Worm (Caenorhabditis elegans) whole organism, midembryonic: ENCODE results near the gene srsx-37.

Experiments
- T22C8.4 ChIP-seq: fragments of 200-800 bp; sonication (Bioruptor generic); IDR thresholded peaks from 2 replicates; pipeline ENCODE4 v1.3.6; 2022; ENCODE audit warnings: missing genetic modification characterization, missing compliant biosample characterization
- cog-1 ChIP-seq: sonication (generic microtip); optimal IDR thresholded peaks from 2 replicates; lab custom pipeline; 2016; ENCODE audit warnings: missing genetic modification characterization, missing compliant biosample characterization
- flt-1 ChIP-seq: fragments of 200-800 bp; sonication (Bioruptor generic); IDR thresholded peaks from 2 replicates; pipeline ENCODE4 v1.3.6; 2022; ENCODE audit warnings: missing genetic modification characterization, missing compliant biosample characterization
- klf-2 ChIP-seq: fragments of 200-800 bp; sonication (Bioruptor generic); conservative IDR thresholded peaks from 2 replicates; pipeline ENCODE4 v1.3.6; 2022; ENCODE audit warnings: missing genetic modification reagents, missing genetic modification characterization, missing compliant biosample characterization
- med-1 ChIP-seq: sonication (generic microtip); optimal IDR thresholded peaks from 2 replicates; lab custom pipeline; 2017; ENCODE audit warnings: missing genetic modification characterization, mild to moderate bottlenecking, missing compliant biosample characterization, antibody characterized with exemption, missing genetic modification reagents; ENCODE audit not compliant: insufficient read depth
- ref-1 ChIP-seq: fragments of 200-800 bp; sonication (Bioruptor generic); conservative IDR thresholded peaks from 2 replicates; pipeline ENCODE4 v1.3.6; 2022; ENCODE audit warnings: missing genetic modification reagents, missing genetic modification characterization, missing compliant biosample characterization
- tab-1 ChIP-seq: fragments of 200-800 bp; sonication (Bioruptor generic); IDR thresholded peaks from 2 replicates; pipeline ENCODE4 v1.3.6; 2022; ENCODE audit warnings: missing genetic modification characterization, missing compliant biosample characterization
- ztf-23 ChIP-seq: fragments of 200-800 bp; sonication (Bioruptor generic); IDR thresholded peaks from 2 replicates; pipeline ENCODE4 v1.3.6; 2022; ENCODE audit warnings: missing genetic modification reagents, missing genetic modification characterization, missing compliant biosample characterization
- ztf-29 ChIP-seq: fragments of 200-800 bp; sonication (Bioruptor generic); IDR thresholded peaks from 2 replicates; pipeline ENCODE4 v1.3.6; 2022; ENCODE audit warnings: missing genetic modification reagents, missing genetic modification characterization, missing compliant biosample characterization

srsx-37 gene

DNA sequence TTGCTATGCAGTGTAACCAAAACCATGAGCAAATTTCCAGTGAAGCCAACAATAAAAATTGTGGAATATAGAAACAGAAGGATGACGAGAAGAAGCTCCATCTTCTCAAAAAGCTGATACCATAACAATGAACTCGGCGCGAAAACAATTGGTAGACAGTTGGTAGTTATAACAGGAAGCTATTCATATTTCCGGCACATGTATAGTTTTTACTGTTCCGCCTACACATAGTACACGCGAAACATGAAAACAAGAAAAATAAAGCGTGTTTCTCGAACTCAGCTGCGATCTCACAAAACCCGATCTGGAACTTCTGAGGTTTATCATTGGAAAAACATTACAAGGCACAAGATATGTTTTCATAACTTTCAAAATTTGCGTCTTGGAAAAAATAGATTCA lies at the start of gene srsx-37:
TSS of gene srsx-37 (minus strand) at position 101 of the 400 bp plus-strand sequence.
- TF ChIP-seq ztf-29, result no peak
- TF ChIP-seq tab-1 (GFP tag; lab: Robert Waterston, UW), result no peak
- TF ChIP-seq ztf-23 (GFP tag; lab: Robert Waterston, UW), result no peak
- TF ChIP-seq flt-1 (GFP tag; lab: Robert Waterston, UW), result no peak
- no peak for TF ChIP-seq med-1
- no peak for TF ChIP-seq T22C8.4 (GFP tag; lab: Robert Waterston, UW)
- TF ChIP-seq klf-2, result no peak
- no peak for TF ChIP-seq cog-1
- no peak for TF ChIP-seq ref-1

DNA sequence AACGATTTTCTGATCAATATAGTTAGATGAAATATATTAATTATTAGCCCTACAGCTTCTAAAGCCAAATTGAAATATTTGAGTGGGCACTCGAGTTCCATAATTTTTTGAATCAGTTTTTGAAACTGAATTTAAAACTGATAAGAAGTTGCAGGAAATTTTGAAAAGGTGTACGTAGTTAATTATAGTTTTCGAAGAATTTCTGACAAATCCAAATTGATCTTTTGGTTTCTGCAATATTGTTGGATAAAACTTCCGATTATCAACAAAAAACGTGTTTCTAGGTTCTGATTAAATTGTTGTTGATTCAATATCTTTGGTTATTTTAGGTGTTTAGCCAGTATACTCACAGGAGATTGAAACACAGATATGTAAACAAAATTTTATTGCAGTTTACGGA lies 47.8 kb upstream of the srsx-37 start, which contains the start of gene T26H8.4:
TSS of gene T26H8.4 (minus strand) at position 101 of the 400 bp plus-strand sequence.
- TF ChIP-seq flt-1 (GFP tag; lab: Robert Waterston, UW) (no peak), ztf-23 (GFP tag; lab: Robert Waterston, UW) (no peak), ref-1 (no peak), tab-1 (GFP tag; lab: Robert Waterston, UW) (no peak), cog-1 (no peak), med-1 (no peak), klf-2 (no peak), T22C8.4 (GFP tag; lab: Robert Waterston, UW) (no peak), ztf-29 (no peak)

DNA sequence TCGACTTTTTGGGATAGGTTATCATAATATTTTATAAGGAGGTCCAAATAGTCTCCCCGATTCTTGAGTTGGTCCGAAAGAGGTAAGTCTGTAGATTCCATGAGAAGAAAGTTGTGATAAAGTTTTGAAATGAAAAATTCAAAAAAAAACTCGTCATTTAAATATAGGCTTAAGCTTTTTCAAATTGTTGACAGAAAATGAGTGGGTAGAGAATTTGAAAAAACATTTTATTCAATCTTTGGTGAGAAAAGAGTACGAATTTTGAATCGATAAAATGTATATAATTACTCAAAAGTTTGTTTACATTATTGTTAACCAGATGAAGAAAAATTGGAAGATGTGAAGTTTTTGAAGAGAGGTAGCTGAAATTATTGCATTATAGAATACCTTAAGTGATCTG lies 46.6 kb upstream of the srsx-37 start, which contains the start of gene T26H8.5:
TSS of gene T26H8.5 (minus strand) at position 101 of the 400 bp plus-strand sequence.
- TF ChIP-seq cog-1 (no peak), ztf-29 (no peak), T22C8.4 (GFP tag; lab: Robert Waterston, UW) (no peak), tab-1 (GFP tag; lab: Robert Waterston, UW) (no peak), flt-1 (GFP tag; lab: Robert Waterston, UW) (no peak), klf-2 (no peak), ztf-23 (GFP tag; lab: Robert Waterston, UW) (no peak), ref-1 (no peak), med-1 (no peak)

DNA sequence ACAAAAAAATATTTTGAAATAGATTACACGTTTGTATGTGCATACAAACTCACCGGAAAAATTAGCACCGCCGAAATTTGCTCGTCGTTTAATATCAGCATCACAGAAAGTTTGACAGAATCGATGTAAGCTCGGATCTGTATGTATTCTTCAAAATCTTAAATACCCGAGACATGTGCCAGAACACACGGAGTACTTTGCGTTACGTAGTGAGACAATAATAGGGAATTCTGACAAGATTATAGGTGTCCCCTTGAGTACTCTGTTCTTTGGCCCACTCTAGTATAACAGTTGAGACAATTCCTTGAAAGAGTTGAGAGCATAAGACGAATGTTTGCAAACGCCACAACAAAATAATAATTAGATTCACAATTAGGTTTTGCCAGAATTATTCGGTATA lies 44.7 kb upstream of the srsx-37 start, which contains the start of gene srx-48:
TSS of gene srx-48 (minus strand) at position 101 of the 400 bp plus-strand sequence.
- TF ChIP-seq klf-2 (no peak), ref-1 (no peak)

DNA sequence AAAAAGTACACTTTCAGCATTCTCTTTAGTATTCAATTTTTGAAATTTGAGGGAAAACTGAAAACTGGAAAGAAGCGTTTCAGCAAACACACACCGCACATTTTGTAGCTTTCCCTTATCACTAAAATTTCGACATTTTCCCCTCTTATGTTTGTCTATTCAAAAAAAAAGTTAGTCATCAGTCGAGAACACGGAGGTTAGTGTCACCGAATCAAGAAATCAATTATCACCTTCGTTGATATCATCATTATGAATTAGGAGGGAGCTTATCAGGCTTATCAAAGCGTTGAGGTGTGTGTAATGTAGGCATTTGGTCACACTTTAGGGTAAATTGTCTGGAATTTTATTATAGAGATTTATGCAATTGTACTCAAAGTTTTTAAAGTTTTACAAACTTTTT lies 39.6 kb upstream of the srsx-37 start, which contains the start of gene cpr-3:
TSS of gene cpr-3 (minus strand) at position 104 of the 400 bp plus-strand sequence.
- TF ChIP-seq ref-1 (no peak), cog-1 (no peak), ztf-23 (GFP tag; lab: Robert Waterston, UW) (no peak), tab-1 (GFP tag; lab: Robert Waterston, UW) (no peak), T22C8.4 (GFP tag; lab: Robert Waterston, UW) (no peak), ztf-29 (no peak), flt-1 (GFP tag; lab: Robert Waterston, UW) (no peak), klf-2 (no peak), med-1 (no peak)

DNA sequence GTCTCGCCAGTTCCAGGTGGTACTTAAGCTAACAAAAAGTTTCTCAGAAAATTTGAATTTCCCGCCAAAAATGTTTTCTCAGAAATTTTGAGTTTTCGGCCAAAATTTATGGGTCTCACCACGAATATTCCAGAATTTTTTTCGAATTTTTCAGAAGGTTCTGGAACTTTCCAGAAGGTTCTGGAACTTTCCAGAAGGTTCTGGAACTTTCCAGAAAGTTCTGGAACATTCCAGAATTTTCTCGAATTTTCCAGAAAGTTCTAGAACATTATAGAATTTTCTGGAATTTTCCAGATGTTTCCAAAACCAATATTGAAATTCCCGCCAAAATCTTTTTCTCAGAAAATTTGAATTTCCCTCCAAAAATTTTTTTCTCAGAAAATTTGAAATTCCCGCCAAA lies 36.5 kb upstream of the srsx-37 start:
- peak; percentile 91; the same call in 1 of the 2 replicates for TF ChIP-seq flt-1 (GFP tag; lab: Robert Waterston, UW)

DNA sequence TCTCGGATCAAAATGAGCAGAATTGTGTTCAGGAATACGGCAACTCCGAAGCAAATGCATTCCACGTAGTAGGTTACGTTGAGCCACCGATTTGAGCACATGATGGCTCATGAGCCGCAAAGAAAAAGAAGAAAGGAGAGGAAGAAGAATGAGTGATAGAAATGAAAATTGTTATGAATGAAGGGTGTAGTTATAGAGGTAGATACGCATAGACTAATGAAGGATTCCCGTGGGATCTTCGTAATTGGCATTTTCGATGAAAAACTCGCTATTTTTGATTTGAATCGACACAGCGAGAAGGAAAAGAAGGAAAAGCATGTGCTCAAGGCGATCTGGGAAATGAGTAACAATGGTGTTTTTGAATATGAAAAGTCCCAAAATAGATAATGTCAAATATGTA lies 34.9 kb upstream of the srsx-37 start, which contains the start of gene str-96:
TSS of gene str-96 (minus strand) at position 101 of the 400 bp plus-strand sequence.
- TF ChIP-seq cog-1, result no peak

DNA sequence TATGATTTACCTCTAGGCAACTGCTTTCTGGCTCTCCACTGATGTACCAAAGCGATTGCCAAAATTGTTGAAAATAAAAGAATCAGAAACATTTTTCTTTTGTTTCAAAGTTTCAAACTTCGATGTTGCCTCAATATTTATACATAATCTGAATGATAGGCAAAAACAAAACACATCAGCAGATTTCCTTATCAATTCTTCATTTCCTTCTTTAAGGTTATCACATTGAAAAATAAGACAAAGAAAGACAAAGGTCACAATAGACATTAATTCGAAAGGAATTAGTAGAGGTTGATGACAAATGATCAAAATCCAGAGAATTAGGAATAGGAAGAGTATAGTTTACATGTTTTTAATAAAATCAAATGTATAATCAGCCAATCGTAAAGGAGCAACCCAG lies 32.0 kb upstream of the srsx-37 start, which contains the start of gene cyp-34A2:
TSS of gene cyp-34A2 (minus strand) at position 101 of the 400 bp plus-strand sequence.
- TF ChIP-seq med-1, result no peak
- TF ChIP-seq ref-1, result no peak
- no peak for TF ChIP-seq cog-1
- TF ChIP-seq klf-2, result no peak
- TF ChIP-seq tab-1 (GFP tag; lab: Robert Waterston, UW), result no peak
- TF ChIP-seq flt-1 (GFP tag; lab: Robert Waterston, UW), result no peak
- TF ChIP-seq T22C8.4 (GFP tag; lab: Robert Waterston, UW), result no peak
- no peak for TF ChIP-seq ztf-29
- TF ChIP-seq ztf-23 (GFP tag; lab: Robert Waterston, UW), result no peak

DNA sequence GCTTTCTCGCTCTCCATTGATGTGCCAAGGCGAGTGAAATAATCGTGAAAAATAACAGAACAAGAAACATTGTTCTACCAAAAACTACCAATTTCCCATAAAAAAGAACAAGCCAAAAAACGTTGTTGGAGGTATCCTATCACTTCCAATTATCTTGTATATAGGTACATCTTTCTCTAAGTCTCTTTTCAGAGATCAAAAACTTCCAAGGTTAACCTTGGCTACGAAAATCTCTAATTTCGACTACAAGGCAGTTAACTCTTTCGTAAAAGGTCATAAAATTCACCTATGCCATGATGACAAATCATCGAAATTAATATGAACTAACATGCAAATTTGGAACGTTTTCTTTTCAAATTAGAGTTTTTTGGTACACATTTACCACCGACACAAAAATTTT lies 28.9 kb upstream of the srsx-37 start, which contains the start of gene cyp-34A1:
TSS of gene cyp-34A1 (minus strand) at position 101 of the 400 bp plus-strand sequence.
- TF ChIP-seq klf-2, result no peak
- TF ChIP-seq med-1, result no peak
- TF ChIP-seq tab-1 (GFP tag; lab: Robert Waterston, UW), result no peak
- no peak for TF ChIP-seq ztf-29
- TF ChIP-seq ztf-23 (GFP tag; lab: Robert Waterston, UW), result no peak
- no peak for TF ChIP-seq T22C8.4 (GFP tag; lab: Robert Waterston, UW)
- no peak for TF ChIP-seq cog-1
- no peak for TF ChIP-seq ref-1
- no peak for TF ChIP-seq flt-1 (GFP tag; lab: Robert Waterston, UW)

DNA sequence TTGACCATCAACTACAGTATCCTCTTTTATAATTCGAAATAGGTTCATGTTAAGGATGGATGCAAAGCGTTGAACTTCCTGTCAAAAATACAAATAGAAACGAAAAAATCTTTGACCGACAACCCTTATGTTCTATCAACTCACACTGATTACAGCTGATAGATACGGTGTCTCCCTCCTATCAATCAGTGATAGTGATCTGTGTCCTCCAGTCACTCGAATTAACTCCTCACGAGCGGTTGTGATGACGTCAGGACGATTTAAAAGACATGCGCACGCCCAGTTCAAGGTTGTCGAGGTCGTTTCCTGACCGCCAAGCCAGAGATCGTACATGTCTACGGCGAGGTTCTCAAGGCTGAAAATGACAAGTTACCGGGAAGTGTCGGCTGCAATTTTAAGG lies 27.0 kb upstream of the srsx-37 start:
- TF ChIP-seq tab-1 (GFP tag; lab: Robert Waterston, UW), result no peak
- TF ChIP-seq ztf-23 (GFP tag; lab: Robert Waterston, UW), result no peak
- TF ChIP-seq T22C8.4 (GFP tag; lab: Robert Waterston, UW), result no peak
- TF ChIP-seq klf-2, result no peak

DNA sequence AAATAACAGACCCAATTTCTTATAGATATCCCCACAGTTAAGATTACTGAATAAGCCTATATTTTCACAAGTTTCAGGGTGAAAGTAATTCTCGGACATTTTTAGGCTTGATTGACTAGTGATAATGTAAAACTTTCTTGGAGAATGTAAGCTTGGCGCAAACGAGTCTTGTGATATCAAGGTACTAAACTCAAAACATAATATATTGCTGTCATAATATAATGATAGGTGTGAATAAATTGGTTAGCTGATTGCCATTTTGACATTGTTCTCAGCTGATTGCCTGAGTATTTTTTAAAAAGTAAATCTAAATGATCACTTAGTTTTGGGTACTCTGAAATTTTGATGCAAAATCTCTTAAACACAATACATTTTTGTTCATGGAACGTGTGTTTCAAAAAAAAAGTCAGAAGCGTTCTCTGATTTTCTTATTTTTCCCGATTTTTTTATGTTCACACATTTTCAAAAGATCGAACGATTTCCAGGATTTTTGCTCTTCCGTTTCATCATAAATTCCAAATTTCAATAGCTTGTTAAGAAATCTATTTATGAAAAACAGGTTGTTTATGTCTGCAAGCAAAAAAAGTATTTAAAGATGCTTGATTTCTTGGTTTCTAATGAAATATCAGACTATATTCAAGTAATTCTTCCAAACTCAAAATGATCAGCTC lies 22.5 kb upstream of the srsx-37 start, which contains the start of the genes srw-19 and srx-51:
TSS of gene srw-19 (minus strand) at position 101 of the 671 bp plus-strand sequence.
TSS of gene srx-51 (plus strand) at position 621 of the 671 bp plus-strand sequence.
- TF ChIP-seq T22C8.4 (GFP tag; lab: Robert Waterston, UW) (no peak), cog-1 (no peak), ref-1 (no peak), ztf-23 (GFP tag; lab: Robert Waterston, UW) (no peak), flt-1 (GFP tag; lab: Robert Waterston, UW) (no peak), tab-1 (GFP tag; lab: Robert Waterston, UW) (no peak), klf-2 (no peak), med-1 (no peak), ztf-29 (no peak)
